Worm (Caenorhabditis elegans) whole organism, mixed stage, embryonic: Measurements from ENCODE around the gene nep-13.

Source experiments
- M03D4.4 ChIP-seq: sonication (generic microtip); optimal IDR thresholded peaks from 2 replicates; lab custom pipeline; 2017; ENCODE audit warnings: mild to moderate bottlenecking, missing genetic modification characterization, missing compliant biosample characterization
- bed-3 ChIP-seq: fragments of 200-800 bp; sonication (Bioruptor generic); optimal IDR thresholded peaks from 3 replicates; lab custom pipeline; 2018; ENCODE audit warnings: mild to moderate bottlenecking, missing genetic modification characterization, moderate library complexity, missing compliant biosample characterization
- blmp-1 ChIP-seq: fragments of 150-350 bp; optimal IDR thresholded peaks from 2 replicates; lab custom pipeline; 2014; ENCODE audit warnings: missing biosample characterization, missing genetic modification characterization
- ceh-43 ChIP-seq: fragments of 200-800 bp; sonication (Bioruptor generic); optimal IDR thresholded peaks from 2 replicates; lab custom pipeline; 2018; ENCODE audit warnings: mild to moderate bottlenecking, missing genetic modification characterization, moderate library complexity, missing compliant biosample characterization
- ces-1 ChIP-seq: fragments of 150-350 bp; optimal IDR thresholded peaks from 2 replicates; lab custom pipeline; 2014; ENCODE audit warnings: missing biosample characterization, missing genetic modification reagents, missing genetic modification characterization
- cnd-1 ChIP-seq: fragments of 200-800 bp; sonication (Bioruptor generic); optimal IDR thresholded peaks from 2 replicates; lab custom pipeline; 2018; ENCODE audit warnings: mild to moderate bottlenecking, missing genetic modification characterization, missing compliant biosample characterization
- drap-1 ChIP-seq: fragments of 200-800 bp; sonication (Bioruptor generic); optimal IDR thresholded peaks from 3 replicates; lab custom pipeline; 2018; ENCODE audit warnings: mild to moderate bottlenecking, missing genetic modification characterization, missing compliant biosample characterization
- elt-1 ChIP-seq: sonication (generic microtip); optimal IDR thresholded peaks from 2 replicates; lab custom pipeline; 2017; ENCODE audit warnings: missing genetic modification characterization, mild to moderate bottlenecking, missing compliant biosample characterization, antibody characterized with exemption, moderate library complexity, borderline replicate concordance; ENCODE audit not compliant: insufficient read depth
- elt-3 ChIP-seq: fragments of 150-350 bp; optimal IDR thresholded peaks from 2 replicates; lab custom pipeline; 2014; ENCODE audit warnings: missing biosample characterization, missing genetic modification characterization
- flh-1 ChIP-seq: fragments of 200-800 bp; sonication (Bioruptor generic); optimal IDR thresholded peaks from 2 replicates; lab custom pipeline; 2018; ENCODE audit warnings: mild to moderate bottlenecking, missing genetic modification characterization, moderate library complexity, missing compliant biosample characterization
- ham-2 ChIP-seq: fragments of 200-800 bp; sonication (Bioruptor generic); optimal IDR thresholded peaks from 2 replicates; lab custom pipeline; 2018; ENCODE audit warnings: mild to moderate bottlenecking, missing genetic modification characterization, missing compliant biosample characterization
- hlh-1 ChIP-seq: fragments of 150-350 bp; optimal IDR thresholded peaks from 2 replicates; lab custom pipeline; 2014; ENCODE audit warnings: missing biosample characterization, missing genetic modification reagents, missing genetic modification characterization
- lin-13 ChIP-seq: fragments of 150-350 bp; optimal IDR thresholded peaks from 2 replicates; lab custom pipeline; 2014; ENCODE audit warnings: missing biosample characterization, missing genetic modification characterization
- lin-32 ChIP-seq: fragments of 200-800 bp; sonication (Bioruptor generic); optimal IDR thresholded peaks from 2 replicates; lab custom pipeline; 2018; ENCODE audit warnings: mild to moderate bottlenecking, missing genetic modification characterization, missing compliant biosample characterization
- lsy-2 ChIP-seq: fragments of 150-350 bp; optimal IDR thresholded peaks from 2 replicates; lab custom pipeline; 2014; ENCODE audit warnings: missing biosample characterization, missing genetic modification characterization
- mab-5 ChIP-seq: fragments of 150-350 bp; optimal IDR thresholded peaks from 2 replicates; lab custom pipeline; 2014; ENCODE audit warnings: missing biosample characterization, missing genetic modification characterization
- mep-1 ChIP-seq: fragments of 150-350 bp; optimal IDR thresholded peaks from 2 replicates; lab custom pipeline; 2017; ENCODE audit warnings: missing biosample characterization, missing genetic modification reagents, missing genetic modification characterization, inconsistent platforms
- nhr-12 ChIP-seq: fragments of 150-350 bp; optimal IDR thresholded peaks from 2 replicates; lab custom pipeline; 2014; ENCODE audit warnings: missing biosample characterization, missing genetic modification characterization
- nhr-2 ChIP-seq: fragments of 150-350 bp; optimal IDR thresholded peaks from 2 replicates; lab custom pipeline; 2014; ENCODE audit warnings: missing biosample characterization, missing genetic modification characterization
- nhr-237 ChIP-seq: fragments of 150-350 bp; optimal IDR thresholded peaks from 2 replicates; lab custom pipeline; 2014; ENCODE audit warnings: missing biosample characterization, missing genetic modification characterization
- nhr-28 ChIP-seq: fragments of 150-350 bp; optimal IDR thresholded peaks from 2 replicates; lab custom pipeline; 2014; ENCODE audit warnings: missing biosample characterization, missing genetic modification characterization
- nhr-76 ChIP-seq: sonication (generic microtip); optimal IDR thresholded peaks from 2 replicates; lab custom pipeline; 2017; ENCODE audit warnings: missing biosample characterization, missing genetic modification characterization
- pha-4 ChIP-seq: fragments of 150-350 bp; optimal IDR thresholded peaks from 2 replicates; lab custom pipeline; 2018; ENCODE audit warnings: missing biosample characterization, missing genetic modification reagents, missing genetic modification characterization
- snpc-4 ChIP-seq: fragments of 150-350 bp; optimal IDR thresholded peaks from 2 replicates; lab custom pipeline; 2014; ENCODE audit warnings: missing biosample characterization, missing genetic modification characterization
- sptf-1 ChIP-seq: sonication (generic microtip); optimal IDR thresholded peaks from 2 replicates; lab custom pipeline; 2017; ENCODE audit warnings: mild to moderate bottlenecking, missing genetic modification characterization, moderate library complexity, missing compliant biosample characterization
- tbx-8 ChIP-seq: fragments of 200-800 bp; sonication (Bioruptor generic); optimal IDR thresholded peaks from 2 replicates; lab custom pipeline; 2018; ENCODE audit warnings: mild to moderate bottlenecking, missing genetic modification characterization, moderate library complexity, missing compliant biosample characterization
- unc-120 ChIP-seq: sonication (generic microtip); optimal IDR thresholded peaks from 2 replicates; lab custom pipeline; 2017; ENCODE audit warnings: missing genetic modification characterization, missing compliant biosample characterization; ENCODE audit not compliant: poor library complexity, severe bottlenecking
- unc-39 ChIP-seq: fragments of 150-350 bp; optimal IDR thresholded peaks from 2 replicates; lab custom pipeline; 2014; ENCODE audit warnings: missing biosample characterization, missing genetic modification characterization
- unc-62 ChIP-seq: fragments of 150-350 bp; optimal IDR thresholded peaks from 2 replicates; lab custom pipeline; 2014; ENCODE audit warnings: missing biosample characterization, missing genetic modification reagents, missing genetic modification characterization
- zip-8 ChIP-seq: fragments of 150-350 bp; optimal IDR thresholded peaks from 2 replicates; lab custom pipeline; 2014; ENCODE audit warnings: missing biosample characterization, missing genetic modification characterization
- ztf-11 ChIP-seq: fragments of 150-350 bp; optimal IDR thresholded peaks from 2 replicates; lab custom pipeline; 2014; ENCODE audit warnings: missing biosample characterization, missing genetic modification characterization

nep-13 gene

ce11 chrII:3282353-3282752 is at the start of gene nep-13:
nep-13 (plus strand) TSS chrII:3282653.
- no peak for TF ChIP-seq mab-5 (tag; lab: Kevin White, UChicago)
- no peak for TF ChIP-seq elt-3
- no peak for TF ChIP-seq nhr-76 (tag; lab: Kevin White, UChicago)
- no peak for TF ChIP-seq lin-13 (tag; lab: Kevin White, UChicago)
- TF ChIP-seq lsy-2 (tag; lab: Kevin White, UChicago), result no peak
- TF ChIP-seq ztf-11 (tag; lab: Kevin White, UChicago), result no peak
- no peak for TF ChIP-seq tbx-8 (GFP tag; lab: Kevin White, UChicago)
- TF ChIP-seq zip-8 (tag; lab: Kevin White, UChicago), result no peak
- TF ChIP-seq elt-1, result no peak
- TF ChIP-seq bed-3, result no peak

DNA sequence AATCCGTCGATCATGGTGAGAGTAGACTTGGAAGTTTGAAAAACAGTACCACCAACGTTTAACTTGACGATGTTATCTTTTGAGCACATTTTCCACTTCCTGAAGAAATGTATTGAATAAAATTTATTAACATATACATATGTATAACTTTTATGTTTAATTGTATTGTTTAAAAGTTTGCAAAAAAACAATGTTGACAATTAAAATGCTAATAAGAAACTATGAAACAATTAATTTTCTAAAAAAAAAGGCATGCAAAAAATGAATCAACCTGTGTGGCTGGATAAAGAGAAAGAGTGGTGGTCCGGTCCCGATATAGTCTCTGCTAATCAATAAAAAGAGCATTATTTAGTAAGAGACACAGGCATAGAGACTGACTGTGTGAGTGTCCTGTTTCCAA is 47.7 kb upstream of the nep-13 start, which contains the start of gene C17F4.8:
C17F4.8 (minus strand) TSS at position 101 of the 400 bp plus-strand sequence.
- no peak for TF ChIP-seq unc-120 (tag; lab: Kevin White, UChicago)
- no peak for TF ChIP-seq ceh-43 (GFP tag; lab: Kevin White, UChicago)
- no peak for TF ChIP-seq zip-8 (tag; lab: Kevin White, UChicago)
- TF ChIP-seq unc-39, result no peak
- no peak for TF ChIP-seq elt-3
- no peak for TF ChIP-seq nhr-28 (tag; lab: Kevin White, UChicago)
- no peak for TF ChIP-seq nhr-12
- TF ChIP-seq snpc-4 (tag; lab: Kevin White, UChicago), result no peak
- no peak for TF ChIP-seq ham-2 (GFP tag; lab: Kevin White, UChicago)
- no peak for TF ChIP-seq nhr-237 (tag; lab: Kevin White, UChicago)
- TF ChIP-seq sptf-1 (tag; lab: Kevin White, UChicago), result no peak

ce11 chrII:3237038-3237521 is 45.4 kb upstream of the nep-13 start, which contains the start of the genes srz-67 and C17F4.11:
srz-67 (minus strand) TSS chrII:3237138.
C17F4.11 (plus strand) TSS chrII:3237471.
- no peak for TF ChIP-seq unc-39
- no peak for TF ChIP-seq drap-1 (GFP tag; lab: Kevin White, UChicago)
- TF ChIP-seq lsy-2 (tag; lab: Kevin White, UChicago), result no peak
- TF ChIP-seq cnd-1 (tag; lab: Kevin White, UChicago), result no peak
- TF ChIP-seq lin-13 (tag; lab: Kevin White, UChicago), result no peak
- no peak for TF ChIP-seq flh-1 (GFP tag; lab: Kevin White, UChicago)

ce11 chrII:3240207-3240606 is 42.2 kb upstream of the nep-13 start, which contains the start of gene C17F4.3:
C17F4.3 (plus strand) TSS chrII:3240507.
- TF ChIP-seq M03D4.4 (tag; lab: Kevin White, UChicago) (no peak), sptf-1 (tag; lab: Kevin White, UChicago) (no peak), drap-1 (GFP tag; lab: Kevin White, UChicago) (no peak), elt-3 (no peak), mep-1 (no peak), unc-120 (tag; lab: Kevin White, UChicago) (no peak), cnd-1 (tag; lab: Kevin White, UChicago) (no peak)

DNA sequence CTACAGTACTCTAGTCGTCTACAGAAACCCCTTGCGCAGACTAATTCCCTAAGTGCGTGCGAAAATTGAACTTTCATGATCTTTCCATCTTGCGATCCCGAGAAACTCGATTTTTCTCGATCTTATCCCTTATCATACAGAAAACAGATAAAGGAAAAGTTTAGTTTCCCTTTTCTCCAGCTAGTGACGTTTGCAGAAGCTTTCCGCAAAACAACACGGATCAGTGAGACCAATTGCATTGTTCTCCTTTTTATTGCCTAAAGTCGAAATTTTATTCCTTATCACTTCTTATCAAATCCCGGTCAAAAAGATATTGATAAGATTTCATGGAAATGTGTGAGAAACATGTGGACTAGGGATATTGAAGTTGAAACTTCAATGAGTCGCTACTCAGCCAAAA is 40.6 kb upstream of the nep-13 start:
- TF ChIP-seq nhr-2 (tag; lab: Kevin White, UChicago) (no peak), blmp-1 (tag; lab: Kevin White, UChicago) (peak; percentile 10), elt-3 (peak; percentile 88)

DNA sequence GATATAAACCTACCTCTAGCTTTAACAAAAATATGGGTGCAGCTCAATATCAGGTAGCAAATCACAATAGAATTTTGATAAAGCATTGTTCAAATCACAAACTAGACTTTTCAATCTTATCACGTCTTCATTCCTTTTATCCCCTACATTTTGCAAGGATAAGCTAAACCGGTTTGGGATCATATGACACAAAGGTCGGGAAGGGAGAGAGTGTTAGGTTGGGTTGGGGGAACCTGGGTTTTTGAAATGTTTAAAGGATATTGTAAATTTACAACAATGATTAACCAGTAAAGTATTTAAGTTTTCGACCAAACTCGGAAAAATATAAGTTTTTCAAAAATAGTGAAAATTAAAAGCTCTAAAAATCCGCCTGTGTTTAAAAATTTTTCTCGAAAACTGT is 38.4 kb upstream of the nep-13 start, which contains the start of gene C17F4.12:
C17F4.12 (minus strand) TSS at position 101 of the 400 bp plus-strand sequence.
- no peak for TF ChIP-seq unc-62
- no peak for TF ChIP-seq cnd-1 (tag; lab: Kevin White, UChicago)
- TF ChIP-seq hlh-1, result no peak
- no peak for TF ChIP-seq elt-3
- no peak for TF ChIP-seq nhr-28 (tag; lab: Kevin White, UChicago)
- no peak for TF ChIP-seq bed-3
- no peak for TF ChIP-seq nhr-2 (tag; lab: Kevin White, UChicago)

ce11 chrII:3244758-3245157 is 37.7 kb upstream of the nep-13 start:
- TF ChIP-seq lin-13 (tag; lab: Kevin White, UChicago) (no peak), snpc-4 (tag; lab: Kevin White, UChicago) (no peak), mab-5 (tag; lab: Kevin White, UChicago) (no peak), ztf-11 (tag; lab: Kevin White, UChicago) (no peak), pha-4 (tag; lab: Kevin White, UChicago) (no peak), zip-8 (tag; lab: Kevin White, UChicago) (no peak), nhr-237 (tag; lab: Kevin White, UChicago) (no peak), elt-1 (no peak), tbx-8 (GFP tag; lab: Kevin White, UChicago) (no peak), hlh-1 (no peak), unc-120 (tag; lab: Kevin White, UChicago) (no peak), lsy-2 (tag; lab: Kevin White, UChicago) (no peak), bed-3 (no peak), unc-39 (no peak), nhr-28 (tag; lab: Kevin White, UChicago) (no peak), ces-1 (no peak), drap-1 (GFP tag; lab: Kevin White, UChicago) (no peak), sptf-1 (tag; lab: Kevin White, UChicago) (no peak), lin-32 (no peak)
